Worm (Caenorhabditis elegans): ENCODE data around the gene T07G12.3.

- no peak for TF ChIP-seq lin-15B (tag; optimal IDR thresholded peaks at IDR 0.05)
- TF ChIP-seq aly-2 (tag; optimal IDR thresholded peaks at IDR 0.05): no peak
- TF ChIP-seq nhr-11 (tag; optimal IDR thresholded peaks at IDR 0.05): no peak
- no peak for TF ChIP-seq ceh-28 (tag; optimal IDR thresholded peaks at IDR 0.05)
- no peak for TF ChIP-seq elt-3 (tag; optimal IDR thresholded peaks at IDR 0.05)
- no peak for TF ChIP-seq nhr-77 (tag; optimal IDR thresholded peaks at IDR 0.05)
Measured at ce11 chrIV:10542283-10542682, 8.5 kb downstream of the T07G12.3 start.
